Fruit fly (Drosophila melanogaster) whole organism, larva: ENCODE data around the gene CG31195.

Experiments
- noc ChIP-seq: fragments of 200-800 bp; sonication (Bioruptor generic); optimal IDR thresholded peaks from 3 replicates; lab custom pipeline; 2019; ENCODE audit warnings: missing biosample characterization, mild to moderate bottlenecking, missing genetic modification characterization, moderate library complexity

CG31195 gene

dm6 chr3R:20766156-20766486 is 4.0 kb upstream of the CG31195 start:
- no peak for TF ChIP-seq noc (tag; lab: Kevin White, UChicago)

- no peak for TF ChIP-seq noc (tag; lab: Kevin White, UChicago)
These were observed 3.4 kb upstream of the CG31195 start for dm6 chr3R:20765302-20766155.

dm6 chr3R:20764058-20764457 is 1.9 kb upstream of the CG31195 start:
- TF ChIP-seq noc (tag; lab: Kevin White, UChicago) = no peak

- TF ChIP-seq noc (tag; lab: Kevin White, UChicago) = no peak
These were observed 5.7 kb downstream of the CG31195 start, which contains the start of gene Syp for dm6 chr3R:20756429-20756828. Syp (plus strand) TSS chr3R:20756729.

dm6 chr3R:20754991-20755390 is 7.2 kb downstream of the CG31195 start:
- TF ChIP-seq noc (tag; lab: Kevin White, UChicago) = no peak

dm6 chr3R:20749536-20749935 is 12.6 kb downstream of the CG31195 start:
- TF ChIP-seq noc (tag; lab: Kevin White, UChicago) = no peak

dm6 chr3R:20748974-20749373 is 13.2 kb downstream of the CG31195 start, which contains the start of gene Prosalpha4T1:
Prosalpha4T1 (minus strand) TSS chr3R:20749074.
- no peak for TF ChIP-seq noc (tag; lab: Kevin White, UChicago)

dm6 chr3R:20745238-20745637 is 16.9 kb downstream of the CG31195 start, which contains the start of gene CG31200:
CG31200 (minus strand) TSS chr3R:20745338.
- TF ChIP-seq noc (tag; lab: Kevin White, UChicago) = no peak

- TF ChIP-seq noc (tag; lab: Kevin White, UChicago) = no peak
These were observed 18.4 kb downstream of the CG31195 start, which contains the start of gene CG31199 for dm6 chr3R:20743769-20744168. CG31199 (minus strand) TSS chr3R:20743869.

- no peak for TF ChIP-seq noc (tag; lab: Kevin White, UChicago)
These were observed 22.2 kb downstream of the CG31195 start, which contains the start of gene CG42322 for dm6 chr3R:20739971-20740370. CG42322 (plus strand) TSS chr3R:20740108.

- TF ChIP-seq noc (tag; lab: Kevin White, UChicago) = no peak
These were observed 23.2 kb downstream of the CG31195 start, which contains the start of gene CG17267 for dm6 chr3R:20739000-20739399. CG17267 (minus strand) TSS chr3R:20739100.

- TF ChIP-seq noc (tag; lab: Kevin White, UChicago) = no peak
These were observed 26.8 kb downstream of the CG31195 start, which contains the start of gene Cdk2 for dm6 chr3R:20735405-20735804. Cdk2 (plus strand) TSS chr3R:20735623.

dm6 chr3R:20731331-20731730 is 30.8 kb downstream of the CG31195 start, which contains the start of gene CG31205:
CG31205 (plus strand) TSS chr3R:20731631.
- TF ChIP-seq noc (tag; lab: Kevin White, UChicago) = no peak

- TF ChIP-seq noc (tag; lab: Kevin White, UChicago) = no peak
These were observed 38.7 kb downstream of the CG31195 start for dm6 chr3R:20723491-20723890.

- no peak for TF ChIP-seq noc (tag; lab: Kevin White, UChicago)
These were observed 42.9 kb downstream of the CG31195 start for dm6 chr3R:20719286-20719685.

dm6 chr3R:20714360-20714759 is 47.8 kb downstream of the CG31195 start, which contains the start of gene Oamb:
Oamb (minus strand) TSS chr3R:20714577.
- no peak for TF ChIP-seq noc (tag; lab: Kevin White, UChicago)
